Fruit fly (Drosophila melanogaster) whole organism, embryonic: ENCODE measurements around the gene saturn.

Source experiments
- Blimp-1 ChIP-seq: fragments of 200-800 bp; sonication (Bioruptor generic); optimal IDR thresholded peaks from 3 replicates; lab custom pipeline; 2018; ENCODE audit warnings: missing biosample characterization, missing genetic modification characterization, mild to moderate bottlenecking, moderate library complexity, missing genetic modification reagents
- C15 ChIP-seq: fragments of 200-800 bp; sonication (Bioruptor generic); IDR thresholded peaks from 3 replicates; pipeline ENCODE4 v1.3.6; 2022; ENCODE audit warnings: missing biosample characterization, missing genetic modification characterization
- CG10431 ChIP-seq: fragments of 200-800 bp; sonication (Bioruptor generic); optimal IDR thresholded peaks from 3 replicates; lab custom pipeline; 2018; ENCODE audit warnings: missing biosample characterization, mild to moderate bottlenecking, missing genetic modification characterization
- CG11085 ChIP-seq: fragments of 200-800 bp; sonication (Bioruptor generic); IDR thresholded peaks from 2 replicates; pipeline ENCODE4 v1.3.6; 2022; ENCODE audit warnings: missing biosample characterization, missing genetic modification characterization
- CG11456 ChIP-seq: fragments of 200-800 bp; sonication (Bioruptor generic); IDR thresholded peaks from 3 replicates; pipeline ENCODE4 v1.3.6; 2022; ENCODE audit warnings: missing biosample characterization, missing genetic modification characterization
- CG12236 ChIP-seq: fragments of 200-800 bp; sonication (Bioruptor generic); optimal IDR thresholded peaks from 2 replicates; lab custom pipeline; 2016; ENCODE audit warnings: missing biosample characterization, missing genetic modification characterization
- CG13296 ChIP-seq: fragments of 200-800 bp; sonication (Bioruptor generic); optimal IDR thresholded peaks from 3 replicates; lab custom pipeline; 2018; ENCODE audit warnings: missing biosample characterization, mild to moderate bottlenecking, missing genetic modification characterization
- CG14050 ChIP-seq: fragments of 200-800 bp; sonication (Bioruptor generic); IDR thresholded peaks from 3 replicates; pipeline ENCODE4 v1.3.6; 2022; ENCODE audit warnings: missing biosample characterization, missing genetic modification characterization
- CG15479 ChIP-seq: fragments of 200-800 bp; sonication (Bioruptor generic); optimal IDR thresholded peaks from 3 replicates; lab custom pipeline; 2019; ENCODE audit warnings: missing biosample characterization, mild to moderate bottlenecking, missing genetic modification characterization, moderate library complexity
- CG17186 ChIP-seq: fragments of 200-800 bp; sonication (Bioruptor generic); optimal IDR thresholded peaks from 3 replicates; lab custom pipeline; 2017; ENCODE audit warnings: missing biosample characterization, missing genetic modification reagents, missing genetic modification characterization
- CG17361 ChIP-seq: fragments of 200-800 bp; sonication (Bioruptor generic); IDR thresholded peaks from 3 replicates; pipeline ENCODE4 v1.3.6; 2022; ENCODE audit warnings: missing biosample characterization, missing genetic modification characterization
- CG2199 ChIP-seq: fragments of 200-800 bp; sonication (Bioruptor generic); IDR thresholded peaks from 3 replicates; pipeline ENCODE4 v1.3.6; 2022; ENCODE audit warnings: missing biosample characterization, missing genetic modification characterization
- CG2678 ChIP-seq: fragments of 200-800 bp; sonication (Bioruptor generic); optimal IDR thresholded peaks from 3 replicates; lab custom pipeline; 2019; ENCODE audit warnings: missing biosample characterization, mild to moderate bottlenecking, missing genetic modification characterization, moderate library complexity
- CG32772 ChIP-seq: fragments of 200-800 bp; sonication (Bioruptor generic); IDR thresholded peaks from 2 replicates; pipeline ENCODE4 v1.3.6; 2022; ENCODE audit warnings: missing biosample characterization, missing genetic modification characterization
- CG33557 ChIP-seq: fragments of 200-800 bp; sonication (Bioruptor generic); optimal IDR thresholded peaks from 2 replicates; lab custom pipeline; 2019; ENCODE audit warnings: missing biosample characterization, mild to moderate bottlenecking, missing genetic modification characterization, moderate library complexity
- CG3995 ChIP-seq: fragments of 200-800 bp; sonication (Bioruptor generic); optimal IDR thresholded peaks from 3 replicates; lab custom pipeline; 2016; ENCODE audit warnings: missing biosample characterization, missing genetic modification characterization
- CG42726 ChIP-seq: fragments of 200-800 bp; sonication (Bioruptor generic); IDR thresholded peaks from 2 replicates; pipeline ENCODE4 v1.3.6; 2022; ENCODE audit warnings: missing biosample characterization, missing genetic modification characterization; ENCODE audit not compliant: partially characterized antibody
- CG4707 ChIP-seq: fragments of 200-800 bp; sonication (Bioruptor generic); optimal IDR thresholded peaks from 2 replicates; lab custom pipeline; 2018; ENCODE audit warnings: missing biosample characterization, mild to moderate bottlenecking, missing genetic modification characterization, moderate library complexity
- CG8290 ChIP-seq, 3 experiments: fragments of 200-800 bp; sonication (Bioruptor generic); optimal IDR thresholded peaks; 2 replicates each; lab custom pipeline; 2016 to 2019; ENCODE audit warnings: missing biosample characterization in 3 of 3, missing genetic modification characterization in 3 of 3, mild to moderate bottlenecking in 2 of 3, moderate library complexity in 1 of 3
- CG8388 ChIP-seq: fragments of 200-800 bp; sonication (Bioruptor generic); optimal IDR thresholded peaks from 2 replicates; lab custom pipeline; 2019; ENCODE audit warnings: missing biosample characterization, mild to moderate bottlenecking, missing genetic modification characterization, moderate library complexity
- CG8765 ChIP-seq: fragments of 200-800 bp; sonication (Bioruptor generic); IDR thresholded peaks from 2 replicates; pipeline ENCODE4 v1.3.6; 2022; ENCODE audit warnings: missing biosample characterization, missing genetic modification characterization
- CG8924 ChIP-seq: fragments of 200-800 bp; optimal IDR thresholded peaks from 3 replicates; lab custom pipeline; 2019; ENCODE audit warnings: missing biosample characterization, mild to moderate bottlenecking, missing genetic modification characterization, moderate library complexity
- D ChIP-seq, 2 experiments: fragments of 200-800 bp in 1 of 2; fragments of >200 bp in 1 of 2; sonication (Bioruptor generic) in 1 of 2; optimal IDR thresholded peaks; 2 replicates in 1 of 2; 3 replicates in 1 of 2; lab custom pipeline; 2017; ENCODE audit warnings: mild to moderate bottlenecking in 1 of 2, missing biosample characterization in 1 of 2, missing genetic modification characterization in 1 of 2, missing genetic modification reagents in 1 of 2
- Kr ChIP-seq: fragments of 200-800 bp; sonication (Bioruptor generic); optimal IDR thresholded peaks from 2 replicates; lab custom pipeline; 2017; ENCODE audit warnings: missing biosample characterization, mild to moderate bottlenecking, missing genetic modification characterization
- Med ChIP-seq: fragments of 200-800 bp; sonication (Bioruptor generic); peaks from one replicate; lab custom pipeline; 2016; ENCODE audit warnings: missing biosample characterization, missing genetic modification characterization, mild to moderate bottlenecking, inconsistent platforms, moderate library complexity
- PHDP ChIP-seq: fragments of 200-800 bp; sonication (Bioruptor generic); optimal IDR thresholded peaks from 3 replicates; lab custom pipeline; 2018; ENCODE audit warnings: missing biosample characterization, mild to moderate bottlenecking, missing genetic modification characterization, moderate library complexity
- TFAM ChIP-seq: fragments of 200-800 bp; sonication (Bioruptor generic); optimal IDR thresholded peaks from 2 replicates; lab custom pipeline; 2017; ENCODE audit warnings: missing biosample characterization, missing genetic modification characterization, inconsistent platforms
- aop ChIP-seq: fragments of 200-800 bp; sonication (Bioruptor generic); IDR thresholded peaks from 2 replicates; pipeline ENCODE4 v1.3.6; 2022; ENCODE audit warnings: missing biosample characterization, missing genetic modification characterization
- ap ChIP-seq: fragments of 200-800 bp; sonication (Bioruptor generic); IDR thresholded peaks from 2 replicates; pipeline ENCODE4 v1.3.6; 2022; ENCODE audit warnings: missing biosample characterization, missing genetic modification characterization
- br ChIP-seq: fragments of >200 bp; optimal IDR thresholded peaks from 2 replicates; lab custom pipeline; 2017
- bsh ChIP-seq, 2 experiments: fragments of 200-800 bp; sonication (Bioruptor generic); optimal IDR thresholded peaks; 2 replicates each; lab custom pipeline; 2017 to 2018; ENCODE audit warnings: mild to moderate bottlenecking in 2 of 2, missing biosample characterization in 2 of 2, missing genetic modification characterization in 2 of 2, moderate library complexity in 1 of 2
- chm ChIP-seq: fragments of 200-800 bp; sonication (Bioruptor generic); IDR thresholded peaks from 2 replicates; pipeline ENCODE4 v1.3.6; 2022; ENCODE audit warnings: missing biosample characterization, missing genetic modification characterization
- chn ChIP-seq: fragments of 200-800 bp; sonication (Bioruptor generic); optimal IDR thresholded peaks from 2 replicates; lab custom pipeline; 2016; ENCODE audit warnings: missing biosample characterization, missing genetic modification characterization
- crol ChIP-seq: fragments of 200-800 bp; sonication (Bioruptor generic); IDR thresholded peaks from 2 replicates; pipeline ENCODE4 v1.3.6; 2022; ENCODE audit warnings: missing biosample characterization, missing genetic modification characterization
- dmrt11E ChIP-seq: fragments of 200-800 bp; sonication (Bioruptor generic); optimal IDR thresholded peaks from 3 replicates; lab custom pipeline; 2018; ENCODE audit warnings: missing biosample characterization, mild to moderate bottlenecking, missing genetic modification characterization, moderate library complexity
- fd102C ChIP-seq: fragments of 200-800 bp; sonication (Bioruptor generic); optimal IDR thresholded peaks from 2 replicates; lab custom pipeline; 2018; ENCODE audit warnings: missing biosample characterization, mild to moderate bottlenecking, missing genetic modification characterization, moderate library complexity
- fd96Cb ChIP-seq: fragments of 200-800 bp; sonication (Bioruptor generic); optimal IDR thresholded peaks from 2 replicates; lab custom pipeline; 2018; ENCODE audit warnings: missing biosample characterization, mild to moderate bottlenecking, missing genetic modification characterization, moderate library complexity
- insv ChIP-seq, 2 experiments: fragments of 200-800 bp; sonication (Bioruptor generic); optimal IDR thresholded peaks; 3 replicates each; lab custom pipeline; 2016 to 2018; ENCODE audit warnings: missing biosample characterization in 2 of 2, missing genetic modification characterization in 2 of 2
- org-1 ChIP-seq: fragments of 200-800 bp; sonication (Bioruptor generic); optimal IDR thresholded peaks from 2 replicates; lab custom pipeline; 2017; ENCODE audit warnings: missing biosample characterization, missing genetic modification characterization
- repo ChIP-seq: fragments of 200-800 bp; sonication (Bioruptor generic); optimal IDR thresholded peaks from 2 replicates; lab custom pipeline; 2016; ENCODE audit warnings: missing biosample characterization, missing genetic modification characterization
- rib ChIP-seq: fragments of 200-800 bp; sonication (Bioruptor generic); IDR thresholded peaks from 2 replicates; pipeline ENCODE4 v1.3.6; 2022; ENCODE audit warnings: missing biosample characterization, missing genetic modification characterization
- salm ChIP-seq: fragments of 200-800 bp; sonication (Bioruptor generic); optimal IDR thresholded peaks from 2 replicates; lab custom pipeline; 2018; ENCODE audit warnings: missing biosample characterization, mild to moderate bottlenecking, missing genetic modification characterization
- sens-2 ChIP-seq: fragments of 200-800 bp; sonication (Bioruptor generic); IDR thresholded peaks from 2 replicates; pipeline ENCODE4 v1.3.6; 2022; ENCODE audit warnings: missing biosample characterization, missing genetic modification characterization
- sima ChIP-seq: fragments of 200-800 bp; sonication (Bioruptor generic); optimal IDR thresholded peaks from 2 replicates; lab custom pipeline; 2016; ENCODE audit warnings: missing biosample characterization, missing genetic modification characterization
- stc ChIP-seq: fragments of 200-800 bp; sonication (Bioruptor generic); IDR thresholded peaks from 2 replicates; pipeline ENCODE4 v1.3.6; 2022; ENCODE audit warnings: missing biosample characterization, missing genetic modification characterization
- stwl ChIP-seq: fragments of 200-800 bp; sonication (Bioruptor generic); optimal IDR thresholded peaks from 3 replicates; lab custom pipeline; 2018; ENCODE audit warnings: missing biosample characterization, mild to moderate bottlenecking, missing genetic modification characterization, moderate library complexity
- tap ChIP-seq: fragments of 200-800 bp; optimal IDR thresholded peaks from 3 replicates; lab custom pipeline; 2019; ENCODE audit warnings: missing biosample characterization, mild to moderate bottlenecking, missing genetic modification characterization, moderate library complexity
- vnd ChIP-seq: fragments of 200-800 bp; sonication (Bioruptor generic); IDR thresholded peaks from 3 replicates; pipeline ENCODE4 v1.3.6; 2022; ENCODE audit warnings: missing biosample characterization, missing genetic modification characterization; ENCODE audit not compliant: partially characterized antibody

The saturn gene

DNA sequence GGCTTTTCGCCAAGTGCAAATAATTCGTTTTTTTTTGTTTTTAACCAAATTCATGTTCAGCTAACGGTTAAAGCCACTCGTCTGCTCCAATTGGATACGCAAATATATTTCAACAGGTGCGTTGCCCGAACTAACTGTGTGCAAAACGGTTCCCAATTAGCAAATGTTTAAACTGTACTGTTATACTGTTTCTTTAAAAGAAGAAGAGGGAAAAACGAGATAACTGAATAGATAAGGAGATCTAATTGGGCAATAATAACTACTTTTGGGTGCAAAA, 11.7 kb upstream of the saturn start (continued):
- TF ChIP-seq CG15479 (peak; percentile 5), CG32772 (no peak), chn (GFP tag; lab: Kevin White, UChicago) (no peak), CG13296 (GFP tag; lab: Kevin White, UChicago) (no peak), ap (GFP tag; lab: Robert Waterston, UW) (no peak), D (optimal IDR thresholded peaks at IDR 0.05; lab: Kevin White, UChicago) (no peak), D (GFP tag; optimal IDR thresholded peaks at IDR 0.05; lab: Kevin White, UChicago) (no peak), salm (tag; lab: Kevin White, UChicago) (no peak), CG11456 (no peak), aop (GFP tag; lab: Robert Waterston, UW) (no peak), rib (0 out of 2 replicates have a peak, but pooled peaks have one; percentile 50), sens-2 (GFP tag; lab: Robert Waterston, UW) (no peak), CG8290 (GFP tag; optimal IDR thresholded peaks at IDR 0.05; lab: Kevin White, UChicago) (no peak), CG8290 (tag; optimal IDR thresholded peaks at IDR 0.05; lab: Kevin White, UChicago) (no peak), br (lab: Kevin White, UChicago) (no peak), chm (GFP tag; lab: Robert Waterston, UW) (no peak), CG17186 (no peak), Med (GFP tag; lab: Kevin White, UChicago) (no peak), stc (no peak), CG3995 (no peak), insv (GFP tag; optimal IDR thresholded peaks at IDR 0.05; lab: Kevin White, UChicago) (peak in 1 of 2 experiments; percentile 81), org-1 (GFP tag; lab: Kevin White, UChicago) (no peak), CG4707 (GFP tag; lab: Kevin White, UChicago) (no peak)

- TF ChIP-seq Med (GFP tag; lab: Kevin White, UChicago) (peak; percentile 26), CG17361 (GFP tag; lab: Robert Waterston, UW) (peak; percentile 53; the same call in 1 of the 3 replicates), vnd (no peak), org-1 (GFP tag; lab: Kevin White, UChicago) (peak; percentile 2), CG12236 (GFP tag; lab: Kevin White, UChicago) (peak; percentile 8), tap (tag; lab: Kevin White, UChicago) (peak; percentile 40), repo (GFP tag; lab: Kevin White, UChicago) (no peak), CG15479 (peak; percentile 1), fd102C (GFP tag; lab: Kevin White, UChicago) (peak; percentile 40), Blimp-1 (GFP tag; lab: Kevin White, UChicago) (peak; percentile 48), dmrt11E (peak; percentile 36), CG11085 (no peak), stwl (tag; lab: Kevin White, UChicago) (no peak), bsh (GFP tag; optimal IDR thresholded peaks at IDR 0.05; lab: Kevin White, UChicago) (peak in 1 of 2 experiments; percentile 60), C15 (no peak), TFAM (GFP tag; lab: Kevin White, UChicago) (no peak), sima (GFP tag; lab: Kevin White, UChicago) (no peak), D (optimal IDR thresholded peaks at IDR 0.05; lab: Kevin White, UChicago) (no peak), D (GFP tag; optimal IDR thresholded peaks at IDR 0.05; lab: Kevin White, UChicago) (peak; percentile 41), CG8388 (peak; percentile 59), crol (GFP tag; lab: Robert Waterston, UW) (peak; percentile 53; the same call in 1 of the 2 replicates), CG13296 (GFP tag; lab: Kevin White, UChicago) (no peak), CG10431 (no peak), CG4707 (GFP tag; lab: Kevin White, UChicago) (peak; percentile 28), CG8765 (no peak), fd96Cb (tag; lab: Kevin White, UChicago) (peak; percentile 0), CG8924 (tag; lab: Kevin White, UChicago) (peak; percentile 27), CG33557 (GFP tag; lab: Kevin White, UChicago) (peak; percentile 24), CG14050 (GFP tag; lab: Robert Waterston, UW) (no peak), Kr (GFP tag; lab: Kevin White, UChicago) (peak; percentile 70), CG2678 (peak; percentile 4), PHDP (tag; lab: Kevin White, UChicago) (peak; percentile 10), CG42726 (GFP tag; lab: Robert Waterston, UW) (0 out of 2 replicates have a peak, but pooled peaks have one; percentile 22), CG2199 (0 out of 3 replicates have a peak, but pooled peaks have one; percentile 14)
Measured at dm6 chr3L:14193962-14194503, 9.1 kb upstream of the saturn start.
